Worm (Caenorhabditis elegans): ENCODE data around the gene R144.13.

ce11 chrIII:5004621-5005020 is 18.4 kb upstream of the R144.13 start, which contains the start of gene R144.6:
- TF ChIP-seq him-1 (tag; optimal IDR thresholded peaks at IDR 0.05) (no peak), dao-5 (tag; optimal IDR thresholded peaks at IDR 0.05) (no peak)

All from whole organism, L4/young adult.